Worm (Caenorhabditis elegans) whole organism, L4 larva: Measurements from ENCODE around the gene srgp-1.

Experiments used
- F10B5.3 ChIP-seq: sonication (generic microtip); optimal IDR thresholded peaks from 2 replicates; lab custom pipeline; 2016; ENCODE audit warnings: mild to moderate bottlenecking, missing genetic modification characterization, missing compliant biosample characterization
- F26F4.8 ChIP-seq: fragments of 200-800 bp; sonication (Bioruptor generic); conservative IDR thresholded peaks from 2 replicates; pipeline ENCODE4 v1.3.6; 2022; ENCODE audit warnings: missing genetic modification characterization, missing compliant biosample characterization
- R02D3.7 ChIP-seq: fragments of 150-350 bp; sonication (generic microtip); optimal IDR thresholded peaks from 3 replicates; lab custom pipeline; 2014; ENCODE audit warnings: missing biosample characterization, missing genetic modification characterization
- T20F7.1 ChIP-seq: fragments of 200-800 bp; sonication (Bioruptor generic); optimal IDR thresholded peaks from 2 replicates; lab custom pipeline; 2018; ENCODE audit warnings: mild to moderate bottlenecking, missing genetic modification characterization, missing compliant biosample characterization
- T26A8.4 ChIP-seq: fragments of 200-800 bp; sonication (Bioruptor generic); IDR thresholded peaks from 2 replicates; pipeline ENCODE4 v1.3.6; 2022; ENCODE audit warnings: missing genetic modification characterization, missing compliant biosample characterization
- Y105C5A.15 ChIP-seq: fragments of 200-800 bp; sonication (Bioruptor generic); IDR thresholded peaks from 2 replicates; pipeline ENCODE4 v1.3.6; 2022; ENCODE audit warnings: missing genetic modification characterization, missing compliant biosample characterization
- Y48G9A.11 ChIP-seq: fragments of 200-800 bp; sonication (Bioruptor generic); IDR thresholded peaks from 2 replicates; pipeline ENCODE4 v1.3.6; 2022; ENCODE audit warnings: missing genetic modification reagents, missing genetic modification characterization, missing compliant biosample characterization
- Y5F2A.4 ChIP-seq: fragments of 200-800 bp; sonication (Bioruptor generic); optimal IDR thresholded peaks from 2 replicates; lab custom pipeline; 2018; ENCODE audit warnings: mild to moderate bottlenecking, missing genetic modification characterization, missing compliant biosample characterization
- ZK546.5 ChIP-seq, 2 experiments: sonication (generic microtip); optimal IDR thresholded peaks; 2 replicates each; lab custom pipeline; 2017; ENCODE audit warnings: missing biosample characterization in 2 of 2, missing genetic modification characterization in 2 of 2
- arid-1 ChIP-seq: fragments of 200-800 bp; sonication (Bioruptor generic); conservative IDR thresholded peaks from 2 replicates; pipeline ENCODE4 v1.3.6; 2022; ENCODE audit warnings: missing genetic modification reagents, missing genetic modification characterization, missing compliant biosample characterization
- ceh-28 ChIP-seq: fragments of 150-350 bp; optimal IDR thresholded peaks from 2 replicates; lab custom pipeline; 2014; ENCODE audit warnings: missing biosample characterization, missing genetic modification reagents, missing genetic modification characterization
- ceh-62 ChIP-seq: sonication (generic microtip); optimal IDR thresholded peaks from 2 replicates; lab custom pipeline; 2017; ENCODE audit warnings: missing biosample characterization, missing genetic modification characterization
- ctbp-1 ChIP-seq: fragments of 200-800 bp; sonication (Bioruptor generic); IDR thresholded peaks from 2 replicates; pipeline ENCODE4 v1.3.6; 2022; ENCODE audit warnings: missing genetic modification reagents, missing genetic modification characterization, missing compliant biosample characterization
- daf-12 ChIP-seq: fragments of 150-350 bp; optimal IDR thresholded peaks from 2 replicates; lab custom pipeline; 2014; ENCODE audit warnings: missing biosample characterization, missing genetic modification reagents, missing genetic modification characterization
- daf-16 ChIP-seq, 3 experiments: sonication (generic microtip); optimal IDR thresholded peaks; 2 replicates each; lab custom pipeline; 2016 to 2017; ENCODE audit warnings: missing genetic modification characterization in 3 of 3, missing genetic modification reagents in 3 of 3, mild to moderate bottlenecking in 2 of 3, missing compliant biosample characterization in 2 of 3, missing biosample characterization in 1 of 3, moderate library complexity in 1 of 3
- daf-19 ChIP-seq: fragments of 200-800 bp; sonication (Bioruptor generic); conservative IDR thresholded peaks from 2 replicates; pipeline ENCODE4 v1.3.6; 2022; ENCODE audit warnings: missing genetic modification characterization, missing compliant biosample characterization
- daf-8 ChIP-seq: fragments of 200-800 bp; sonication (Bioruptor generic); IDR thresholded peaks from 2 replicates; pipeline ENCODE4 v1.3.6; 2022; ENCODE audit warnings: missing genetic modification characterization, missing compliant biosample characterization
- dmd-6 ChIP-seq: fragments of 200-800 bp; sonication (Bioruptor generic); IDR thresholded peaks from 2 replicates; pipeline ENCODE4 v1.3.6; 2022; ENCODE audit warnings: missing genetic modification reagents, missing genetic modification characterization, missing compliant biosample characterization
- dmd-8 ChIP-seq: fragments of 200-800 bp; sonication (Bioruptor generic); IDR thresholded peaks from 2 replicates; pipeline ENCODE4 v1.3.6; 2022; ENCODE audit warnings: missing genetic modification characterization, missing compliant biosample characterization
- dpl-1 ChIP-seq: fragments of 150-350 bp; optimal IDR thresholded peaks from 2 replicates; lab custom pipeline; 2014; ENCODE audit warnings: missing biosample characterization, missing genetic modification reagents, missing genetic modification characterization
- dve-1 ChIP-seq: sonication (generic microtip); optimal IDR thresholded peaks from 2 replicates; lab custom pipeline; 2017; ENCODE audit warnings: antibody characterized with exemption, mild to moderate bottlenecking, missing genetic modification characterization, missing compliant biosample characterization; ENCODE audit not compliant: insufficient read depth
- fos-1 ChIP-seq: fragments of 150-350 bp; optimal IDR thresholded peaks from 2 replicates; lab custom pipeline; 2014; ENCODE audit warnings: missing biosample characterization, missing genetic modification characterization
- hlh-11 ChIP-seq: fragments of 200-800 bp; sonication (Bioruptor generic); optimal IDR thresholded peaks from 2 replicates; lab custom pipeline; 2018; ENCODE audit warnings: mild to moderate bottlenecking, missing genetic modification characterization, missing compliant biosample characterization
- jun-1 ChIP-seq: fragments of 150-350 bp; optimal IDR thresholded peaks from 2 replicates; lab custom pipeline; 2014; ENCODE audit warnings: missing biosample characterization, missing genetic modification reagents, missing genetic modification characterization
- lim-7 ChIP-seq: fragments of 200-800 bp; sonication (Bioruptor generic); IDR thresholded peaks from 2 replicates; pipeline ENCODE4 v1.3.6; 2022; ENCODE audit warnings: missing genetic modification characterization, missing compliant biosample characterization
- lin-13 ChIP-seq: fragments of 150-350 bp; optimal IDR thresholded peaks from 2 replicates; lab custom pipeline; 2014; ENCODE audit warnings: missing biosample characterization, missing genetic modification reagents, missing genetic modification characterization
- lin-15B ChIP-seq: fragments of 150-350 bp; sonication (generic microtip); optimal IDR thresholded peaks from 3 replicates; lab custom pipeline; 2014; ENCODE audit warnings: missing biosample characterization, missing genetic modification characterization
- lin-29 ChIP-seq: fragments of 200-800 bp; sonication (Bioruptor generic); IDR thresholded peaks from 2 replicates; pipeline ENCODE4 v1.3.6; 2022; ENCODE audit warnings: missing genetic modification reagents, missing genetic modification characterization, missing compliant biosample characterization
- lsy-2 ChIP-seq, 2 experiments: fragments of 150-350 bp in 1 of 2; sonication (generic microtip) in 1 of 2; optimal IDR thresholded peaks; 2 replicates each; lab custom pipeline; 2014 to 2017; ENCODE audit warnings: missing biosample characterization in 2 of 2, missing genetic modification characterization in 2 of 2
- mdt-29 ChIP-seq: fragments of 200-800 bp; sonication (Bioruptor generic); IDR thresholded peaks from 2 replicates; pipeline ENCODE4 v1.3.6; 2022; ENCODE audit warnings: missing genetic modification reagents, missing genetic modification characterization, missing compliant biosample characterization
- mep-1 ChIP-seq: fragments of 150-350 bp; sonication (generic microtip); optimal IDR thresholded peaks from 3 replicates; lab custom pipeline; 2014; ENCODE audit warnings: missing biosample characterization, missing genetic modification characterization
- mes-2 ChIP-seq: sonication (generic microtip); optimal IDR thresholded peaks from 2 replicates; lab custom pipeline; 2016; ENCODE audit warnings: missing genotype, mild to moderate bottlenecking, missing genetic modification characterization, missing compliant biosample characterization; ENCODE audit not compliant: poor library complexity, severe bottlenecking
- nhr-102 ChIP-seq: sonication (generic microtip); optimal IDR thresholded peaks from 2 replicates; lab custom pipeline; 2016; ENCODE audit warnings: mild to moderate bottlenecking, missing genetic modification characterization, moderate library complexity, missing compliant biosample characterization
- nhr-11 ChIP-seq: fragments of 150-350 bp; optimal IDR thresholded peaks from 2 replicates; lab custom pipeline; 2014; ENCODE audit warnings: missing biosample characterization, missing genetic modification characterization
- nhr-25 ChIP-seq: sonication (generic microtip); optimal IDR thresholded peaks from 2 replicates; lab custom pipeline; 2017; ENCODE audit warnings: missing genetic modification characterization, mild to moderate bottlenecking, missing compliant biosample characterization, antibody characterized with exemption, moderate library complexity, borderline replicate concordance; ENCODE audit not compliant: insufficient read depth
- nhr-41 ChIP-seq: fragments of 200-800 bp; sonication (Bioruptor generic); IDR thresholded peaks from 2 replicates; pipeline ENCODE4 v1.3.6; 2022; ENCODE audit warnings: missing genetic modification reagents, missing genetic modification characterization, missing compliant biosample characterization
- nhr-42 ChIP-seq: fragments of 200-800 bp; sonication (Bioruptor generic); IDR thresholded peaks from 2 replicates; pipeline ENCODE4 v1.3.6; 2022; ENCODE audit warnings: missing genetic modification characterization, missing compliant biosample characterization
- nhr-6 ChIP-seq: fragments of 150-350 bp; optimal IDR thresholded peaks from 2 replicates; lab custom pipeline; 2014; ENCODE audit warnings: missing biosample characterization, missing genetic modification characterization
- php-3 ChIP-seq: fragments of 200-800 bp; sonication (Bioruptor generic); IDR thresholded peaks from 2 replicates; pipeline ENCODE4 v1.3.6; 2022; ENCODE audit warnings: missing genetic modification reagents, missing genetic modification characterization, missing compliant biosample characterization
- saeg-2 ChIP-seq: fragments of 200-800 bp; sonication (Bioruptor generic); IDR thresholded peaks from 2 replicates; pipeline ENCODE4 v1.3.6; 2022; ENCODE audit warnings: missing genetic modification reagents, missing genetic modification characterization, missing compliant biosample characterization
- tra-1 ChIP-seq: fragments of 200-800 bp; sonication (Bioruptor generic); IDR thresholded peaks from 2 replicates; pipeline ENCODE4 v1.3.6; 2022; ENCODE audit warnings: missing genetic modification reagents, missing genetic modification characterization, missing compliant biosample characterization
- unc-130 ChIP-seq: sonication (generic microtip); optimal IDR thresholded peaks from 2 replicates; lab custom pipeline; 2016; ENCODE audit warnings: missing genetic modification reagents, missing genetic modification characterization, missing compliant biosample characterization
- vab-7 ChIP-seq: fragments of 200-800 bp; sonication (Bioruptor generic); IDR thresholded peaks from 2 replicates; pipeline ENCODE4 v1.3.6; 2022; ENCODE audit warnings: missing genetic modification reagents, missing genetic modification characterization, missing compliant biosample characterization
- zfp-2 ChIP-seq: sonication (generic microtip); optimal IDR thresholded peaks from 2 replicates; lab custom pipeline; 2016; ENCODE audit warnings: mild to moderate bottlenecking, missing genetic modification characterization, missing compliant biosample characterization
- zip-2 ChIP-seq: fragments of 150-350 bp; optimal IDR thresholded peaks from 2 replicates; lab custom pipeline; 2014; ENCODE audit warnings: missing biosample characterization, missing genetic modification characterization
- ztf-7 ChIP-seq: fragments of 150-350 bp; optimal IDR thresholded peaks from 2 replicates; lab custom pipeline; 2014; ENCODE audit warnings: missing biosample characterization, missing genetic modification characterization

srgp-1 gene

ce11 chrIV:11570200-11570599 is at the start of gene srgp-1:
Gene srgp-1, plus strand, starts transcription at chrIV:11570500.
- no peak for TF ChIP-seq saeg-2 (GFP tag; lab: Robert Waterston, UW)
- TF ChIP-seq nhr-41 (GFP tag; lab: Robert Waterston, UW) = no peak
- TF ChIP-seq mes-2 (tag; lab: Kevin White, UChicago) = no peak

ce11 chrIV:11520960-11521359 is 49.3 kb upstream of the srgp-1 start, which contains the start of the genes M04B2.4 and gfl-1:
Gene M04B2.4, minus strand, starts transcription at chrIV:11521031.
Gene gfl-1, plus strand, starts transcription at chrIV:11521290.
- TF ChIP-seq lim-7 (no peak), zfp-2 (tag; lab: Kevin White, UChicago) (no peak), nhr-6 (tag; lab: Kevin White, UChicago) (no peak), mes-2 (tag; lab: Kevin White, UChicago) (no peak), arid-1 (no peak), daf-8 (GFP tag; lab: Robert Waterston, UW) (no peak), ceh-62 (no peak), R02D3.7 (tag; lab: Kevin White, UChicago) (peak; percentile 74), jun-1 (tag; lab: Kevin White, UChicago) (no peak), ztf-7 (peak; percentile 28), nhr-102 (tag; lab: Kevin White, UChicago) (no peak), T20F7.1 (peak; percentile 96), lsy-2 (tag; optimal IDR thresholded peaks at IDR 0.05; lab: Kevin White, UChicago) (peak in 1 of 2 experiments; percentile 55), dmd-8 (GFP tag; lab: Robert Waterston, UW) (no peak), mdt-29 (GFP tag; lab: Robert Waterston, UW) (no peak), lin-15B (no peak), Y48G9A.11 (peak; percentile 89), ctbp-1 (GFP tag; lab: Robert Waterston, UW) (no peak), F26F4.8 (GFP tag; lab: Robert Waterston, UW) (no peak), dpl-1 (GFP tag; lab: Kevin White, UChicago) (peak; percentile 56), Y105C5A.15 (GFP tag; lab: Robert Waterston, UW) (no peak), daf-12 (tag; lab: Kevin White, UChicago) (no peak), vab-7 (GFP tag; lab: Robert Waterston, UW) (no peak)

- no peak for TF ChIP-seq fos-1
- TF ChIP-seq nhr-11 = peak; percentile 56
- TF ChIP-seq unc-130 (GFP tag; lab: Kevin White, UChicago) = no peak
- no peak for TF ChIP-seq ceh-62
- TF ChIP-seq daf-16 (GFP tag; optimal IDR thresholded peaks at IDR 0.05; lab: Kevin White, UChicago) = no peak
- TF ChIP-seq daf-16 (tag; optimal IDR thresholded peaks at IDR 0.05; lab: Kevin White, UChicago) = peak; percentile 58
- TF ChIP-seq daf-19 (GFP tag; lab: Robert Waterston, UW) = 0 out of 2 replicates have a peak, but pooled peaks have one; percentile 15
- peak; percentile 49 for TF ChIP-seq ceh-28 (tag; lab: Kevin White, UChicago)
- TF ChIP-seq nhr-42 (GFP tag; lab: Robert Waterston, UW) = peak; percentile 64; the same call in 1 of the 2 replicates
- peak; percentile 46; the same call in 1 of the 2 replicates for TF ChIP-seq dmd-6
- TF ChIP-seq lin-13 = peak; percentile 31
- no peak for TF ChIP-seq Y5F2A.4 (GFP tag; lab: Kevin White, UChicago)
- TF ChIP-seq php-3 (GFP tag; lab: Robert Waterston, UW) = no peak
- TF ChIP-seq lin-29 (GFP tag; lab: Robert Waterston, UW) = no peak
- TF ChIP-seq vab-7 (GFP tag; lab: Robert Waterston, UW) = no peak
- TF ChIP-seq hlh-11 = peak; percentile 84
- no peak for TF ChIP-seq nhr-25 (tag; lab: Kevin White, UChicago)
- no peak for TF ChIP-seq zip-2
- TF ChIP-seq F10B5.3 (tag; lab: Kevin White, UChicago) = no peak
- TF ChIP-seq saeg-2 (GFP tag; lab: Robert Waterston, UW) = 0 out of 2 replicates have a peak, but pooled peaks have one; percentile 21
- peak; percentile 43 for TF ChIP-seq jun-1 (tag; lab: Kevin White, UChicago)
- peak; percentile 61 for TF ChIP-seq nhr-102 (tag; lab: Kevin White, UChicago)
- no peak for TF ChIP-seq tra-1
- TF ChIP-seq mep-1 (tag; lab: Kevin White, UChicago) = peak; percentile 94
- TF ChIP-seq T26A8.4 (GFP tag; lab: Robert Waterston, UW) = peak; percentile 62
- TF ChIP-seq ZK546.5 (tag; optimal IDR thresholded peaks at IDR 0.05; lab: Kevin White, UChicago) = no peak
- peak; percentile 80 for TF ChIP-seq dve-1 (tag; lab: Kevin White, UChicago)
These were observed 47.9 kb upstream of the srgp-1 start for ce11 chrIV:11522225-11522952.
